Fruit fly (Drosophila melanogaster): Measurements from ENCODE around the gene Elp1.

DNA sequence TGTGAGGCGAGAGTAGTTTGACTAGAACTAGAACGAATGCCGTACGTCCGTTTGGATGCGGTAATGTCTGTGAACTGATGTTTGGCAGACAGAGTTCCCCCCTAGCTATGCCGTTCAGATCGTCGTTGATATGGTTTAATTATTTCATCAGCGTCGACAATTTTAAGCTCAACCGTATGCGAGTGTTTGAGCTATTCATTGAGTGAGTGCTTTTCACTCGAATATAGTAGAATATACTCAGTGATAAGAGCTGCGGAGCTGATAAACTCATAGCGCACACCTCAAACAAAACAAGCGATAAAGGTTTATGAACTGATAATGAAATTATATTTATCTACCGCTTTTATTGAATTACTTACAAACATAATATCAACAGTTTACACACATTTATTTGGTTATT, 37.3 kb downstream of the Elp1 start, which contains the start of gene CG6834:
- TF ChIP-seq Pif1A (GFP tag; optimal IDR thresholded peaks at IDR 0.05) = no peak
- no peak for TF ChIP-seq CG10348 (GFP tag; IDR thresholded peaks at IDR 0.05)
- TF ChIP-seq rn (GFP tag; IDR thresholded peaks at IDR 0.05) = no peak
- TF ChIP-seq gl (tag; optimal IDR thresholded peaks at IDR 0.05) = no peak
- TF ChIP-seq CG32121 (GFP tag; IDR thresholded peaks at IDR 0.05) = no peak
- no peak for TF ChIP-seq Snoo (tag; optimal IDR thresholded peaks at IDR 0.05)

Measured in whole organism, pupa.